Fruit fly (Drosophila melanogaster): ENCODE data around the gene CG31221.

Gene CG31221

DNA sequence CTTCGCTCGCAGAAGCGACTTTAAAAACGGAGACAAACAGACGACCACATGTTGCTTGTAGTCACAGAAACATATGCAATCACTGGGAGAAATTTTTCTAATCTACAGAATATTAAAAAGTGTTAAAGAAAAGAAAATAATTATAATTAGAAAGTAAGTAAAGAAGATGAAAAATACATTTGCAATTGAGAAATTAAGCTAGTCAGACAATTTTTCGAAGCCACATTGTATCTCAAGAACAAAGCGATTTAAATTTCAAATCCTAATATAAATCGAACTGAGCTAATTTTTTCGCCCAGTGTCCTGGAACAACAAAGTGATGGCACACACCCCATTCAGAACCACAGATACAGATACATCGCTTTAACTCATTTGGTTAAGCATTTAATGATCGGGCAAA is 52.8 kb downstream of the CG31221 start (continued):
- TF ChIP-seq CG5245 (GFP tag; optimal IDR thresholded peaks at IDR 0.05) (peak; percentile 54), Dek (tag; optimal IDR thresholded peaks at IDR 0.05) (no peak), CG3847 (GFP tag; IDR thresholded peaks at IDR 0.05) (no peak), fd64A (GFP tag; optimal IDR thresholded peaks at IDR 0.05) (no peak), CG12769 (tag; optimal IDR thresholded peaks at IDR 0.05) (no peak), Taf1 (GFP tag; IDR thresholded peaks at IDR 0.05) (no peak), CG10979 (tag; optimal IDR thresholded peaks at IDR 0.05) (peak; percentile 91), lola (GFP tag; optimal IDR thresholded peaks at IDR 0.05) (peak in 1 of 3 experiments; percentile 85), tup (GFP tag; optimal IDR thresholded peaks at IDR 0.05) (no peak), CG32532 (GFP tag; IDR thresholded peaks at IDR 0.05) (no peak), seq (GFP tag; IDR thresholded peaks at IDR 0.05) (no peak), CG17385 (GFP tag; optimal IDR thresholded peaks at IDR 0.05) (peak; percentile 61), lbe (GFP tag; optimal IDR thresholded peaks at IDR 0.05) (no peak), zfh1 (GFP tag; IDR thresholded peaks at IDR 0.05) (peak; percentile 78), dm (GFP tag; optimal IDR thresholded peaks at IDR 0.05) (no peak), gce (GFP tag; IDR thresholded peaks at IDR 0.05) (no peak), CG3163 (GFP tag; optimal IDR thresholded peaks at IDR 0.05) (no peak), CG18619 (GFP tag; optimal IDR thresholded peaks at IDR 0.05) (peak; percentile 38), CG13296 (GFP tag; optimal IDR thresholded peaks at IDR 0.05) (no peak), fu2 (GFP tag; optimal IDR thresholded peaks at IDR 0.05) (no peak), Poxn (GFP tag; IDR thresholded peaks at IDR 0.05) (no peak), Chrac-16 (GFP tag; optimal IDR thresholded peaks at IDR 0.05) (peak; percentile 54), CG17802 (tag; optimal IDR thresholded peaks at IDR 0.05) (peak; percentile 31), CG8290 (GFP tag; optimal IDR thresholded peaks at IDR 0.05) (peak; percentile 35), CG8290 (tag; optimal IDR thresholded peaks at IDR 0.05) (no peak), chif (GFP tag; optimal IDR thresholded peaks at IDR 0.05) (peak; percentile 35 to 63), abd-A (tag; optimal IDR thresholded peaks at IDR 0.05) (no peak), disco-r (GFP tag; optimal IDR thresholded peaks at IDR 0.05) (no peak), CG10267 (tag; optimal IDR thresholded peaks at IDR 0.05) (peak; percentile 78), CG12236 (GFP tag; optimal IDR thresholded peaks at IDR 0.05) (peak; percentile 2), CG17186 (GFP tag; optimal IDR thresholded peaks at IDR 0.05) (no peak), CG6683 (GFP tag; optimal IDR thresholded peaks at IDR 0.05) (no peak), usp (GFP tag; optimal IDR thresholded peaks at IDR 0.05) (no peak), Dll (GFP tag; IDR thresholded peaks at IDR 0.05; ENCODE audit: partially characterized antibody) (no peak), CG14014 (GFP tag; IDR thresholded peaks at IDR 0.05) (0 out of 2 replicates have a peak, but pooled peaks have one; percentile 38), CG4854 (GFP tag; optimal IDR thresholded peaks at IDR 0.05) (no peak), Sox102F (GFP tag; optimal IDR thresholded peaks at IDR 0.05) (peak; percentile 70), Atf-2 (GFP tag; optimal IDR thresholded peaks at IDR 0.05) (no peak), Stat92E (GFP tag; optimal IDR thresholded peaks at IDR 0.05) (peak in 1 of 3 experiments; percentile 66), gfzf (GFP tag; optimal IDR thresholded peaks at IDR 0.05) (no peak), stwl (tag; optimal IDR thresholded peaks at IDR 0.05) (peak; percentile 22), CG2875 (GFP tag; optimal IDR thresholded peaks at IDR 0.05) (peak; percentile 72), CG1603 (tag; optimal IDR thresholded peaks at IDR 0.05) (peak; percentile 25), CG18011 (GFP tag; optimal IDR thresholded peaks at IDR 0.05) (no peak), Bgb (GFP tag; IDR thresholded peaks at IDR 0.05; ENCODE audit: partially characterized antibody) (no peak), Sin3A (optimal IDR thresholded peaks at IDR 0.05) (no peak), CG5180 (GFP tag; optimal IDR thresholded peaks at IDR 0.05) (peak; percentile 21), Gug (GFP tag; IDR thresholded peaks at IDR 0.05) (no peak; the same call in 3 of the 4 replicates), Oaz (GFP tag; IDR thresholded peaks at IDR 0.05) (no peak), Nf-YA (GFP tag; IDR thresholded peaks at IDR 0.05) (no peak), Vsx1 (GFP tag; optimal IDR thresholded peaks at IDR 0.05) (peak; percentile 27)

Data from whole organism, embryonic.